Worm (Caenorhabditis elegans): ENCODE data around the gene H02F09.2.

Gene H02F09.2

DNA sequence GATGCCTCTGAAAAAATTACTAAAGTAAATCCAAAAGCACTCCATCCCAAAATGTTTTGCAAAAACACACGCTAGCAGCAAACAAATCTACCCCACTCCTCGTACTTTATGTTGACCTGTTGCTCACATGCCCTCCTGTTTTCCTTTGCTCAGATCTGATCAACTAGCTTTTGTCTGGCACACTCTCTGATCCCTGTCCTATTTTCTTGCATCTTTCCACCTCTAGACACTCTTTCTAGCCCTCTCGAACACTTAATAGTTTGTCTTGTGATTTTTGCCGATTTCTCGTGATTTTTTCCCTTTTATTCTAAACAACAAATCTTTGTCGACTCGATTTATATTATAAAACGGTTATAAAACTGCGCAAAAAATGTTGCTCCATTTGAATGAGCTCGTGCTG, 35.9 kb upstream of the H02F09.2 start, which contains the start of gene K06A9.2:
K06A9.2 (plus strand) TSS at position 229 of the 400 bp plus-strand sequence.
- no peak for TF ChIP-seq F39B2.1 (GFP tag; IDR thresholded peaks at IDR 0.05)
- no peak for TF ChIP-seq let-526 (GFP tag; IDR thresholded peaks at IDR 0.05)
- no peak for TF ChIP-seq ekl-4 (GFP tag; IDR thresholded peaks at IDR 0.05)
- TF ChIP-seq hmg-1.2 (GFP tag; IDR thresholded peaks at IDR 0.05): peak; percentile 29; the same call in 1 of the 2 replicates

DNA sequence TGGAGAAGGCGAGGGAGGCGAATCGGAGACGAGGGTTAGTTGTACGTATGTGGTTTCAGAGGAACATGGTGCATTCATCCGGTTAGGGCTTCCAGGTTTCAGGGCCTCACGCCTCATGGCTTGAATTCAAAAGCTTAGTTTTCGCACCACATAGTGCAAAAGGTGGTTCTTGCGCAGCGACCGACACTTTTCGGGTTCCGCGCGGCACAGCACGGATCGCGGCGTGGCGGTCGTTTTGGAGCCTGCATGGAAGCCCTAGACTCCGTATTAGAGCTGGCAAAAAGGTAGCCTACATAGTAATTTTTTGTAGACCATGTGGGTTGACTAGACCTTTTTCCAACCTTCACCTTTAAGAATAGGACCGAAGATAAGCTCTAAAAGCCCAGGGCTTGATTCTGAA, 33.2 kb upstream of the H02F09.2 start:
- TF ChIP-seq nhr-179 (tag; optimal IDR thresholded peaks at IDR 0.05) (no peak), snpc-4 (GFP tag; optimal IDR thresholded peaks at IDR 0.05) (no peak), snpc-4 (tag; optimal IDR thresholded peaks at IDR 0.05) (peak in 2 of 4 experiments; percentile 37 to 69), madf-8 (GFP tag; conservative IDR thresholded peaks at IDR 0.05) (0 out of 2 replicates have a peak, but pooled peaks have one; percentile 6), cebp-1 (GFP tag; IDR thresholded peaks at IDR 0.05) (no peak), cebp-1 (tag; optimal IDR thresholded peaks at IDR 0.05) (no peak), nfya-1 (tag; optimal IDR thresholded peaks at IDR 0.05; ENCODE audit: borderline replicate concordance, insufficient read depth) (no peak), hmg-1.2 (GFP tag; IDR thresholded peaks at IDR 0.05) (peak; percentile 27; the same call in 1 of the 2 replicates), ceh-100 (GFP tag; IDR thresholded peaks at IDR 0.05) (no peak), F52B5.7 (tag; optimal IDR thresholded peaks at IDR 0.05) (no peak), zfh-2 (GFP tag; conservative IDR thresholded peaks at IDR 0.05) (peak; percentile 53; the same call in 1 of the 2 replicates), dpl-1 (GFP tag; optimal IDR thresholded peaks at IDR 0.05) (no peak), T07F8.4 (tag; optimal IDR thresholded peaks at IDR 0.05) (no peak), B0336.3 (GFP tag; IDR thresholded peaks at IDR 0.05) (no peak), madf-6 (GFP tag; IDR thresholded peaks at IDR 0.05) (no peak)

DNA sequence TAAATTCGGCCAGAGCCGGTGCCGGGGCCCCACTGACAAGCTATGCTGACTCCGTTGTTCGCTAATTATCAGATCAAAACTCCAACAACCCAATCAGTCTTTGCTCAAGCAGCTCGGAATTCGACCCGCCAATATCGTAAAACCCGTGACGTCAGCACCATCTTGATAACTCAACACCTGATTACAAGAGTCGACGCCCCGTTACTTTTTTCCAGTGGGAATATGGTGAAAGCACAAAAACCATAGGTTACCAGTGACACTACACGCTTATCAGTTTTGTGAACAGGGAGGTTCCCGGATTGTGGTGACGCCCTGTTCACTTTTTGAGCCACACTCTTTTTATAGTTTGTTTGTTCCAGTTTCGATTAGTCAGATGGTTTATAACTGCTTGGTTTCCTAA, 31.0 kb upstream of the H02F09.2 start:
- TF ChIP-seq ets-4 (GFP tag; optimal IDR thresholded peaks at IDR 0.05) (peak; percentile 38), egrh-3 (GFP tag; IDR thresholded peaks at IDR 0.05) (no peak), ztf-26 (tag; optimal IDR thresholded peaks at IDR 0.05) (no peak), nhr-80 (tag; optimal IDR thresholded peaks at IDR 0.05) (peak; percentile 87), egl-44 (GFP tag; IDR thresholded peaks at IDR 0.05) (0 out of 2 replicates have a peak, but pooled peaks have one; percentile 60), rcor-1 (GFP tag; IDR thresholded peaks at IDR 0.05) (no peak), dox-1 (GFP tag; IDR thresholded peaks at IDR 0.05) (peak; percentile 65), pha-4 (tag; optimal IDR thresholded peaks at IDR 0.05) (peak; percentile 59), atf-7 (tag; optimal IDR thresholded peaks at IDR 0.05) (peak; percentile 59), nfya-2 (GFP tag; IDR thresholded peaks at IDR 0.05) (no peak)

DNA sequence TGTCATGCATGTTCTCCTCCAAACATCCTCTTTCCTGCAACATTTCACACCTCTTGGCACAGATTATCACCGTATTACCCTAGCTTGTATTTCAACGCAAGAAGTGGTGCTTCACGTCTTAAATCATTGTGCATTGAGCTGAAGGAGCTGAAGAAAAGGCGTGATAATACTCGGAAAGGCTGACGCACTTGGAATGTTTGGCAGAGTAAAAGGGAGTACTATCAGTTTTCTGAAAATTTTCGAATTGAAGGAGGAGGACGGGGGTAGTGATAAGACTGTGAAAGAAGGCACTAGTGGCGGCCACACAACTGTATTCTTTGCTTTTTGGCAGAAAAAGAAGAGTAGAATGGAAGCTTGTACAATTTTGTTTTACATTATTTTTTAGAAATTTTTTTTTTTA, 28.6 kb upstream of the H02F09.2 start:
- TF ChIP-seq hlh-26 (GFP tag; conservative IDR thresholded peaks at IDR 0.05) (no peak), cebp-1 (GFP tag; IDR thresholded peaks at IDR 0.05) (no peak), cebp-1 (tag; optimal IDR thresholded peaks at IDR 0.05) (no peak), attf-6 (GFP tag; IDR thresholded peaks at IDR 0.05) (no peak), pha-4 (tag; optimal IDR thresholded peaks at IDR 0.05) (no peak), F57C9.4 (tag; optimal IDR thresholded peaks at IDR 0.05) (no peak), attf-3 (GFP tag; conservative IDR thresholded peaks at IDR 0.05) (no peak), nhr-80 (tag; optimal IDR thresholded peaks at IDR 0.05) (peak; percentile 42), nfya-2 (GFP tag; IDR thresholded peaks at IDR 0.05) (no peak), B0035.1 (tag; optimal IDR thresholded peaks at IDR 0.05) (no peak)
